Worm (Caenorhabditis elegans) whole organism, midembryonic: ENCODE data around the gene Y57G11C.20.
"Not testable (repeated sequence)": the region's sequence is repeated elsewhere in the genome, so short reads cannot be mapped to it uniquely, and the experiment has no call there.

Experiments
- T22C8.4 ChIP-seq: fragments of 200-800 bp; sonication (Bioruptor generic); IDR thresholded peaks from 2 replicates; pipeline ENCODE4 v1.3.6; 2022; ENCODE audit warnings: missing genetic modification characterization, missing compliant biosample characterization
- cog-1 ChIP-seq: sonication (generic microtip); optimal IDR thresholded peaks from 2 replicates; lab custom pipeline; 2016; ENCODE audit warnings: missing genetic modification characterization, missing compliant biosample characterization
- flt-1 ChIP-seq: fragments of 200-800 bp; sonication (Bioruptor generic); IDR thresholded peaks from 2 replicates; pipeline ENCODE4 v1.3.6; 2022; ENCODE audit warnings: missing genetic modification characterization, missing compliant biosample characterization
- klf-2 ChIP-seq: fragments of 200-800 bp; sonication (Bioruptor generic); conservative IDR thresholded peaks from 2 replicates; pipeline ENCODE4 v1.3.6; 2022; ENCODE audit warnings: missing genetic modification reagents, missing genetic modification characterization, missing compliant biosample characterization
- med-1 ChIP-seq: sonication (generic microtip); optimal IDR thresholded peaks from 2 replicates; lab custom pipeline; 2017; ENCODE audit warnings: missing genetic modification characterization, mild to moderate bottlenecking, missing compliant biosample characterization, antibody characterized with exemption, missing genetic modification reagents; ENCODE audit not compliant: insufficient read depth
- ref-1 ChIP-seq: fragments of 200-800 bp; sonication (Bioruptor generic); conservative IDR thresholded peaks from 2 replicates; pipeline ENCODE4 v1.3.6; 2022; ENCODE audit warnings: missing genetic modification reagents, missing genetic modification characterization, missing compliant biosample characterization
- tab-1 ChIP-seq: fragments of 200-800 bp; sonication (Bioruptor generic); IDR thresholded peaks from 2 replicates; pipeline ENCODE4 v1.3.6; 2022; ENCODE audit warnings: missing genetic modification characterization, missing compliant biosample characterization
- ztf-23 ChIP-seq: fragments of 200-800 bp; sonication (Bioruptor generic); IDR thresholded peaks from 2 replicates; pipeline ENCODE4 v1.3.6; 2022; ENCODE audit warnings: missing genetic modification reagents, missing genetic modification characterization, missing compliant biosample characterization
- ztf-29 ChIP-seq: fragments of 200-800 bp; sonication (Bioruptor generic); IDR thresholded peaks from 2 replicates; pipeline ENCODE4 v1.3.6; 2022; ENCODE audit warnings: missing genetic modification reagents, missing genetic modification characterization, missing compliant biosample characterization

Gene Y57G11C.20

ce11 chrIV:14843062-14843461 lies at the start of gene Y57G11C.20:
Gene Y57G11C.20, plus strand, starts transcription at chrIV:14843362.
- not testable (repeated sequence) for TF ChIP-seq med-1; ztf-23 (GFP tag; lab: Robert Waterston, UW); klf-2

ce11 chrIV:14793900-14794624 lies 49.1 kb upstream of the Y57G11C.20 start:
- no peak for TF ChIP-seq med-1
- peak; percentile 86 for TF ChIP-seq T22C8.4 (GFP tag; lab: Robert Waterston, UW)
- TF ChIP-seq klf-2 = no peak
- peak; percentile 54 for TF ChIP-seq cog-1
- no peak for TF ChIP-seq ref-1 (GFP tag; lab: Robert Waterston, UW)
- no peak for TF ChIP-seq flt-1 (GFP tag; lab: Robert Waterston, UW)
- peak; percentile 78; the same call in 1 of the 2 replicates for TF ChIP-seq ztf-29

- TF ChIP-seq klf-2 (no peak), ref-1 (GFP tag; lab: Robert Waterston, UW) (no peak), T22C8.4 (GFP tag; lab: Robert Waterston, UW) (no peak), cog-1 (no peak), tab-1 (no peak), flt-1 (GFP tag; lab: Robert Waterston, UW) (no peak), ztf-23 (GFP tag; lab: Robert Waterston, UW) (no peak), med-1 (no peak), ztf-29 (no peak)
These were observed 47.2 kb upstream of the Y57G11C.20 start, which contains the start of gene coq-3 for ce11 chrIV:14795918-14796488. Gene coq-3, minus strand, starts transcription at chrIV:14796324.

- TF ChIP-seq med-1 (no peak), T22C8.4 (GFP tag; lab: Robert Waterston, UW) (no peak), ztf-23 (GFP tag; lab: Robert Waterston, UW) (no peak), tab-1 (no peak), flt-1 (GFP tag; lab: Robert Waterston, UW) (no peak), ztf-29 (no peak), cog-1 (no peak), ref-1 (GFP tag; lab: Robert Waterston, UW) (no peak), klf-2 (no peak)
These were observed 45.8 kb upstream of the Y57G11C.20 start, which contains the start of the genes Y57G11C.1147 and nuo-3 for ce11 chrIV:14797354-14797753. Gene Y57G11C.1147, minus strand, starts transcription at chrIV:14797514. Gene nuo-3, minus strand, starts transcription at chrIV:14797544.

- TF ChIP-seq T22C8.4 (GFP tag; lab: Robert Waterston, UW) = no peak
- no peak for TF ChIP-seq med-1
- TF ChIP-seq flt-1 (GFP tag; lab: Robert Waterston, UW) = no peak
These were observed 45.3 kb upstream of the Y57G11C.20 start, which contains the start of gene arl-8 for ce11 chrIV:14797849-14798248. Gene arl-8, plus strand, starts transcription at chrIV:14798149.

- TF ChIP-seq tab-1 = no peak
- no peak for TF ChIP-seq ztf-23 (GFP tag; lab: Robert Waterston, UW)
- no peak for TF ChIP-seq ref-1 (GFP tag; lab: Robert Waterston, UW)
- TF ChIP-seq cog-1 = no peak
- no peak for TF ChIP-seq T22C8.4 (GFP tag; lab: Robert Waterston, UW)
- no peak for TF ChIP-seq ztf-29
- no peak for TF ChIP-seq flt-1 (GFP tag; lab: Robert Waterston, UW)
- no peak for TF ChIP-seq med-1
- TF ChIP-seq klf-2 = no peak
These were observed 44.0 kb upstream of the Y57G11C.20 start, which contains the start of gene Y57G11C.14 for ce11 chrIV:14799186-14799585. Gene Y57G11C.14, plus strand, starts transcription at chrIV:14799311.

- TF ChIP-seq ztf-23 (GFP tag; lab: Robert Waterston, UW) (no peak), tab-1 (no peak), klf-2 (no peak), cog-1 (no peak), ztf-29 (no peak), flt-1 (GFP tag; lab: Robert Waterston, UW) (no peak), ref-1 (GFP tag; lab: Robert Waterston, UW) (no peak), med-1 (no peak), T22C8.4 (GFP tag; lab: Robert Waterston, UW) (no peak)
These were observed 42.2 kb upstream of the Y57G11C.20 start for ce11 chrIV:14800931-14801330.

ce11 chrIV:14802316-14802715 lies 40.8 kb upstream of the Y57G11C.20 start, which contains the start of gene Y57G11C.1142:
Gene Y57G11C.1142, plus strand, starts transcription at chrIV:14802616.
- TF ChIP-seq flt-1 (GFP tag; lab: Robert Waterston, UW) (no peak), T22C8.4 (GFP tag; lab: Robert Waterston, UW) (no peak), cog-1 (no peak), klf-2 (no peak), tab-1 (no peak), ztf-29 (no peak)

ce11 chrIV:14806903-14807302 lies 36.3 kb upstream of the Y57G11C.20 start, which contains the start of gene oig-5:
Gene oig-5, plus strand, starts transcription at chrIV:14807203.
- no peak for TF ChIP-seq ztf-23 (GFP tag; lab: Robert Waterston, UW)
- TF ChIP-seq cog-1 = no peak
- no peak for TF ChIP-seq T22C8.4 (GFP tag; lab: Robert Waterston, UW)
- TF ChIP-seq ztf-29 = no peak
- TF ChIP-seq med-1 = no peak
- TF ChIP-seq flt-1 (GFP tag; lab: Robert Waterston, UW) = no peak
- TF ChIP-seq ref-1 (GFP tag; lab: Robert Waterston, UW) = no peak
- TF ChIP-seq tab-1 = no peak
- no peak for TF ChIP-seq klf-2

ce11 chrIV:14816288-14816687 lies 26.9 kb upstream of the Y57G11C.20 start, which contains the start of gene Y57G11C.46:
Gene Y57G11C.46, minus strand, starts transcription at chrIV:14816388.
- no peak for TF ChIP-seq ref-1 (GFP tag; lab: Robert Waterston, UW)
- no peak for TF ChIP-seq ztf-23 (GFP tag; lab: Robert Waterston, UW)
- no peak for TF ChIP-seq ztf-29
- TF ChIP-seq cog-1 = no peak
- no peak for TF ChIP-seq T22C8.4 (GFP tag; lab: Robert Waterston, UW)
- TF ChIP-seq med-1 = no peak
- no peak for TF ChIP-seq flt-1 (GFP tag; lab: Robert Waterston, UW)
- no peak for TF ChIP-seq tab-1
- TF ChIP-seq klf-2 = no peak
